Fruit fly (Drosophila melanogaster) whole organism, larva: ENCODE results near the gene CG42340.

ENCODE experiments used
- noc ChIP-seq: fragments of 200-800 bp; sonication (Bioruptor generic); optimal IDR thresholded peaks from 3 replicates; lab custom pipeline; 2019; ENCODE audit warnings: missing biosample characterization, mild to moderate bottlenecking, missing genetic modification characterization, moderate library complexity

Gene CG42340

DNA sequence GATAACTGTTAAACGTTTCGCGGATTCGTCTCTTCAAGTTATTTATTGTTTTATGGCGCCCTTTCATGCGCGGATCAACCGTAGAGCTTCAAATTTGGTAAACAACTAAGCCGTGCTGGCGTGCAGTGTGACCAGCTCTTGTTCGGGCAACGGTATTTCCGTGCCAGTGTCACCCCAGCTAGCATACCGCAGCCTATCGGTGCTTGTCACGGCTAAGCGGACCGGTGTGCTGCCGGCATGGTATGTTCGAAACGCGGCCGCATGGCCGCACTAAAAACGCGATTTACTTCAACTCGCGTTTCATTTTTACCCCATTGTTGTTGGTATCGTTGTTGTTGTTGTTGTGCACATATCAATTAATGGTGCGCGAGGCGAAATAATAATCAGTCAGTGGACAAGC is at the start of gene CG42340, which contains the start of gene CG3918:
Gene CG42340, minus strand, starts transcription at position 107 of the 400 bp plus-strand sequence.
Gene CG3918, plus strand, starts transcription at position 248 of the 400 bp plus-strand sequence.
- TF ChIP-seq noc (tag; lab: Kevin White, UChicago): peak; percentile 3

dm6 chrX:6573799-6574198 is 49.7 kb upstream of the CG42340 start:
- no peak for TF ChIP-seq noc (tag; lab: Kevin White, UChicago)

dm6 chrX:6571234-6571915 is 47.3 kb upstream of the CG42340 start:
- TF ChIP-seq noc (tag; lab: Kevin White, UChicago): peak; percentile 68

DNA sequence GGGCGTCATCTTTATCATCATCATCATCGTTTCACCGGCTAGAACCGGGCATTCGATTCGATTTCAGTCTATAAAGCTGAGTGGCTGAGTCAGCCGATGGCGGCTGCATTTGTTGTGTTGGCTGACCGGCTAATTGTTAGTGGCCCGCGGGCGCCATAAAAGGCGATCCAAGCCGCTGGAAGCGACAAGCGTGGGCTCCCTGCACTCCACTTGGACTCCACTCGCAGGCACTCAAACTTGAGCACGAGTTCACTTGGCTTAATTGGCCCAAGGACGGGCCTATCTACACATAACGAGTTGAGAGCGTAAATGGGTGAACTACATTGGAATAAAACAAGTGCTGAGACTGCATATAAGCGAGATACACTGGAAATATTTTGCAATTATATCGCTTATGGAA is 27.3 kb upstream of the CG42340 start:
- TF ChIP-seq noc (tag; lab: Kevin White, UChicago): no peak

DNA sequence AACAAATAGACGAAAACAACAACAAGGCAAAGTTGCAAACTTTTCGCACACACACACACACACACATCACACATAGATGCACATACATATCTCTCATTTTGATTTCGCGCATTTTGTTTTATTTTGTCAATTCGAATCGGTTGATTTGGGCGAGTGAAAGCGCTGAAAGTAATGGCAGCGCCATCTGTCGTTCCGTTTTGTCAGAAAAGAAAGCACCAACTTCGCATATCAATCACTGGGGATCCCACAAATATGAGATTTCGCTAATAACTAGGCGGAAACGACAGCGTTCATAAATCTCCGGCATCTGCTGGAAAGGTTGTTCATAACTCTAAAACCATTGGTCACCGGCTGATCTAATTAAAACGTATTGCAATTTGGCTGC is 26.0 kb upstream of the CG42340 start:
- no peak for TF ChIP-seq noc (tag; lab: Kevin White, UChicago)

dm6 chrX:6549428-6550117 is 25.4 kb upstream of the CG42340 start:
- TF ChIP-seq noc (tag; lab: Kevin White, UChicago): peak; percentile 97

DNA sequence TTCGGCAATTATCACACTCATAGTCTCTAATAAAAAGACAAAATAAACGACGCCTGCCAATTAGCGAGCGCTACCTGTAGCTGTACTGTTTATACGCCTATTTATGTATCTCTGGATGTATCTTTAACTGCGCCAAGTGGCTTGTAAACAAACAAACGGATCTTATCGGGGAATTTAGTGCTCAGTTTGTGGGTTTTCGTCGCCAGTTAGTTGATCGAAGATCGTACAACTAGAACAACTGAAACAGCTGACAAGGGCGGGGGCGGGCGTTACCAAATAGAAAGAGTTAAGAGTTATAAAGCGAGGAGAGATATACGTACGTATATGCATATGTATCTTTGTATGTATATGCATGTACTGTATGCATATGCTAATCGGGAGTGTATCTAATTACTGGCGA is 22.8 kb upstream of the CG42340 start:
- TF ChIP-seq noc (tag; lab: Kevin White, UChicago): no peak

- TF ChIP-seq noc (tag; lab: Kevin White, UChicago): no peak
Measured at dm6 chrX:6545862-6546270, 21.7 kb upstream of the CG42340 start.

DNA sequence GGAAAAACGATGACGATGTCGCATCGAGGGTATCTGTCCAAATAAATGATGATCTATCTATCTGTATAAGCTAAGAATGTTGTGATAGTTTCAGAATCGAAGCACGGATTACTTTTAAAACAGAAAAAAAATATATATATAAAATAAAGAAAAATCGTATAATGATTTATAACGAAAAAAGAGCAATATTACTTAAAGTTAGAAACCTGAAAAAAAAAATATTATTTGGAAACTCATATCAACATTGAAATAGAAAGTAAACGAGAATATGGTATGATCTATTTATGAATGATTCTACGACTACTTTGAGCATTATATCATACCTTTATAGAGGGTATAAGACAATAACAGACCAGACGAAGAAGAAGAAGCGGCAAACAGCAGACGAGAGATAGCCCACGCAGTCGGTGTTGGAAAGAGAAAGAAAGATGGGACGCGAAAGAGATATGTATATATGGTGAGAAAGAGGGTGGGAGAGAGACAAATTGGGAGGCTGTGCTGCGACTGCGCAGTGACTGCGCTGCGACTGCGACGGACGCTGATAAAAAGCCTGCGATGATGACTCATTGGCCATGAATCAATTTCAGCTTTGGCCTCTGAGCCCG is 19.5 kb upstream of the CG42340 start:
- no peak for TF ChIP-seq noc (tag; lab: Kevin White, UChicago)

- no peak for TF ChIP-seq noc (tag; lab: Kevin White, UChicago)
Measured at dm6 chrX:6542331-6542730, 18.2 kb upstream of the CG42340 start.

- no peak for TF ChIP-seq noc (tag; lab: Kevin White, UChicago)
Measured at dm6 chrX:6541277-6541676, 17.2 kb upstream of the CG42340 start.

DNA sequence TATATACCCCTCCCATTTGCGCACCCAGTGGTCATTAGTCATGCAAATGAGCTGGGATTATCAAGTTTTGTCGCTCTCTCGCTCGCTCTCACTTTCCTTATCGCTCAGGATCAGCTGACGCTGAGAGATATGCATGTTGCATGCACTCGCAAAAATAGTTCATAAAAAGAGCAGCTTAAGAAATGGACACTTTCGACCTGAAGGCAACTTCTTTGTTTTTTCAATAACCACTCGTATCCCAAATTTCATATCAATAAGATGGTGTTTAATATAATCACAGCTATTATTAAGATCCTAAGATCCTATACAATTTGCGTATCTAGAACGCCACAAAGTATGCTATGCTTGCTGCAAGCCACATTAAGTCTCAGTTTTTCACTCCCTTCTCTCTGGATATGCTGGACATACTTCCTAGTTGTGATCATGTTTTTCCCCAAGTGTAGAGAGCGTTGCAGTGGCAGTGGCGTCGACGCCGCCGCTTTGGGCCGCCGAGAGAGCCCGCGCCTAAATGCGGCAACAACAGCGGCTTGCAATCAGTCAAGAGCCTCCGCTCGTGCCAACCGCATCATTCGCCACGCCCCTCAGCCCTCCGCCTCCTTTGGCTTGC is 16.2 kb upstream of the CG42340 start, which contains the start of gene CG34417:
Gene CG34417, plus strand, starts transcription at position 557 of the 607 bp plus-strand sequence.
- no peak for TF ChIP-seq noc (tag; lab: Kevin White, UChicago)

dm6 chrX:6533836-6534357 is 9.8 kb upstream of the CG42340 start, which contains the start of gene dx:
dx (plus strand) TSS chrX:6533999.
- TF ChIP-seq noc (tag; lab: Kevin White, UChicago): no peak

dm6 chrX:6533101-6533636 is 9.0 kb upstream of the CG42340 start, which contains the start of gene RpL7A:
RpL7A (minus strand) TSS chrX:6533348.
- TF ChIP-seq noc (tag; lab: Kevin White, UChicago): peak; percentile 42

DNA sequence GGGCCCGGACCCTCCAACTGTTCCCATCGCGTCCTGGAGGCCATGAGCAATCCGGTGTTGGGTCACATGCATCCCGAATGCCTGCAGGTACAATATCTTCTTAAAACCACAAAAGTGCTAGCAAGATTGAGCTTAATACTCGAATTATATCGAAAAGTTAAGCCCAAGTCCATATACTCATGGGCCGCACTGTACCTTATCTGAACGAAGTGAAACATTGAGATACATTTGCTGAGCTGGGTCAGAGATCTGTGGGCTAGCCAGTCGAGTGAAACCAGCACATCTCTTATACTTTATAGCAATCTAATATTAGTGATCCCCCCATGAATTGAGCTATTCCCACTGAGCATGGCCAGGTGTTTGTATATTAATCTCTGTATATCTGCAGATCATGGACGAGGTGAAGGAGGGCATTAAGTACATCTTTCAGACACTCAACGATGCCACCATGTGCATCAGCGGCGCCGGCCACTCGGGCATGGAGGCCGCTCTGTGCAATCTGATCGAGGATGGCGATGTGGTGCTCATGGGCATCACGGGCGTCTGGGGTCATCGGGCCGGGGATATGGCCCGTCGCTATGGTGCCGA is 5.2 kb upstream of the CG42340 start:
- no peak for TF ChIP-seq noc (tag; lab: Kevin White, UChicago)
